Worm (Caenorhabditis elegans): ENCODE measurements around the gene M01F1.4.

ce11 chrIII:3478795-3479398 lies 30.9 kb downstream of the M01F1.4 start:
- TF ChIP-seq ceh-32 (tag; optimal IDR thresholded peaks at IDR 0.05; ENCODE audit: poor library complexity): no peak
- no peak for TF ChIP-seq lin-38 (GFP tag; IDR thresholded peaks at IDR 0.05)
- TF ChIP-seq ZK546.5 (tag; optimal IDR thresholded peaks at IDR 0.05): no peak
- TF ChIP-seq aha-1 (tag): no peak
- TF ChIP-seq unc-130 (GFP tag; optimal IDR thresholded peaks at IDR 0.05): no peak
- TF ChIP-seq F10B5.3 (tag; optimal IDR thresholded peaks at IDR 0.05): no peak
- no peak for TF ChIP-seq lin-15B (tag; optimal IDR thresholded peaks at IDR 0.05)
- no peak for TF ChIP-seq ces-1 (GFP tag; optimal IDR thresholded peaks at IDR 0.05)
- TF ChIP-seq dmd-6 (GFP tag; IDR thresholded peaks at IDR 0.05): no peak
- no peak for TF ChIP-seq snpc-4 (tag; optimal IDR thresholded peaks at IDR 0.05)
- TF ChIP-seq nhr-28 (tag; optimal IDR thresholded peaks at IDR 0.05): no peak
- TF ChIP-seq F49E8.2 (tag; optimal IDR thresholded peaks at IDR 0.05; ENCODE audit: borderline replicate concordance): no peak
- no peak for TF ChIP-seq egl-27 (tag; optimal IDR thresholded peaks at IDR 0.05)
